Fruit fly (Drosophila melanogaster) whole organism, embryonic: ENCODE measurements around the gene Calr.
A peak's percentile ranks its signal among the peaks of the same experiment; 100 is the strongest.

Experiments used
- BEAF-32 ChIP-seq: fragments of 200-800 bp; sonication (Bioruptor generic); optimal IDR thresholded peaks from 3 replicates; lab custom pipeline; 2017; ENCODE audit warnings: missing biosample characterization, missing genetic modification characterization, mild to moderate bottlenecking, moderate library complexity, missing genetic modification reagents
- CG10267 ChIP-seq: fragments of 200-800 bp; sonication (Bioruptor generic); optimal IDR thresholded peaks from 2 replicates; lab custom pipeline; 2018; ENCODE audit warnings: missing biosample characterization, mild to moderate bottlenecking, missing genetic modification characterization, moderate library complexity
- CG10366 ChIP-seq: fragments of 200-800 bp; sonication (Bioruptor generic); IDR thresholded peaks from 2 replicates; pipeline ENCODE4 v1.3.6; 2022; ENCODE audit warnings: missing biosample characterization, missing genetic modification characterization
- CG11504 ChIP-seq: fragments of 200-800 bp; sonication (Bioruptor generic); optimal IDR thresholded peaks from 3 replicates; lab custom pipeline; 2019; ENCODE audit warnings: missing biosample characterization, mild to moderate bottlenecking, missing genetic modification characterization, moderate library complexity
- CG13424 ChIP-seq: fragments of 200-800 bp; sonication (Bioruptor generic); optimal IDR thresholded peaks from 2 replicates; lab custom pipeline; 2019; ENCODE audit warnings: missing biosample characterization, mild to moderate bottlenecking, missing genetic modification characterization, moderate library complexity
- CG13624 ChIP-seq: fragments of 200-800 bp; sonication (Bioruptor generic); optimal IDR thresholded peaks from 2 replicates; lab custom pipeline; 2016; ENCODE audit warnings: missing biosample characterization, missing genetic modification characterization
- CG13775 ChIP-seq: fragments of 200-800 bp; sonication (Bioruptor generic); optimal IDR thresholded peaks from 3 replicates; lab custom pipeline; 2017; ENCODE audit warnings: missing biosample characterization, mild to moderate bottlenecking, missing genetic modification characterization
- CG14860 ChIP-seq: fragments of 200-800 bp; sonication (Bioruptor generic); IDR thresholded peaks from 3 replicates; pipeline ENCODE4 v1.3.6; 2022; ENCODE audit warnings: missing biosample characterization, missing genetic modification characterization; ENCODE audit not compliant: partially characterized antibody
- CG15514 ChIP-seq: fragments of 200-800 bp; sonication (Bioruptor generic); optimal IDR thresholded peaks from 3 replicates; lab custom pipeline; 2017; ENCODE audit warnings: missing biosample characterization, missing genetic modification characterization, mild to moderate bottlenecking, moderate library complexity, missing genetic modification reagents
- CG15601 ChIP-seq: fragments of 200-800 bp; sonication (Bioruptor generic); optimal IDR thresholded peaks from 3 replicates; lab custom pipeline; 2019; ENCODE audit warnings: missing biosample characterization, mild to moderate bottlenecking, missing genetic modification characterization, moderate library complexity
- CG1603 ChIP-seq: fragments of 200-800 bp; sonication (Bioruptor generic); optimal IDR thresholded peaks from 2 replicates; lab custom pipeline; 2019; ENCODE audit warnings: missing biosample characterization, mild to moderate bottlenecking, missing genetic modification characterization, moderate library complexity
- CG2129 ChIP-seq: fragments of 200-800 bp; sonication (Bioruptor generic); IDR thresholded peaks from 2 replicates; pipeline ENCODE4 v1.3.6; 2022; ENCODE audit warnings: missing biosample characterization, missing genetic modification characterization; ENCODE audit not compliant: partially characterized antibody
- CG2202 ChIP-seq: fragments of 200-800 bp; sonication (Bioruptor generic); optimal IDR thresholded peaks from 2 replicates; lab custom pipeline; 2018; ENCODE audit warnings: missing biosample characterization, mild to moderate bottlenecking, missing genetic modification characterization
- CG30020 ChIP-seq: fragments of 200-800 bp; optimal IDR thresholded peaks from 2 replicates; lab custom pipeline; 2019; ENCODE audit warnings: missing biosample characterization, mild to moderate bottlenecking, missing genetic modification characterization, moderate library complexity
- CG34224 ChIP-seq: fragments of 200-800 bp; sonication (Bioruptor generic); IDR thresholded peaks from 3 replicates; pipeline ENCODE4 v1.3.6; 2022; ENCODE audit warnings: missing biosample characterization, missing genetic modification characterization; ENCODE audit not compliant: partially characterized antibody
- CG4854 ChIP-seq: fragments of 200-800 bp; sonication (Bioruptor generic); optimal IDR thresholded peaks from 2 replicates; lab custom pipeline; 2016; ENCODE audit warnings: missing biosample characterization, missing genetic modification characterization, inconsistent platforms
- CG6272 ChIP-seq: fragments of 200-800 bp; sonication (Bioruptor generic); IDR thresholded peaks from 2 replicates; pipeline ENCODE4 v1.3.6; 2022; ENCODE audit warnings: missing biosample characterization, missing genetic modification characterization
- CG8924 ChIP-seq: fragments of 200-800 bp; optimal IDR thresholded peaks from 3 replicates; lab custom pipeline; 2019; ENCODE audit warnings: missing biosample characterization, mild to moderate bottlenecking, missing genetic modification characterization, moderate library complexity
- CG9215 ChIP-seq: fragments of 200-800 bp; sonication (Bioruptor generic); IDR thresholded peaks from 2 replicates; pipeline ENCODE4 v1.3.6; 2022; ENCODE audit warnings: missing biosample characterization, missing genetic modification characterization
- CG9437 ChIP-seq: fragments of 200-800 bp; sonication (Bioruptor generic); optimal IDR thresholded peaks from 2 replicates; lab custom pipeline; 2018; ENCODE audit warnings: missing biosample characterization, mild to moderate bottlenecking, missing genetic modification characterization
- CG9797 ChIP-seq: fragments of 200-800 bp; sonication (Bioruptor generic); optimal IDR thresholded peaks from 3 replicates; lab custom pipeline; 2018; ENCODE audit warnings: missing biosample characterization, mild to moderate bottlenecking, missing genetic modification characterization
- Deaf1 ChIP-seq: fragments of 200-800 bp; optimal IDR thresholded peaks from 3 replicates; lab custom pipeline; 2019; ENCODE audit warnings: missing biosample characterization, mild to moderate bottlenecking, missing genetic modification characterization, moderate library complexity
- Dll ChIP-seq: fragments of 200-800 bp; sonication (Bioruptor generic); IDR thresholded peaks from 4 replicates; pipeline ENCODE4 v1.3.6; 2022; ENCODE audit warnings: missing biosample characterization, missing genetic modification characterization; ENCODE audit not compliant: partially characterized antibody
- Doc3 ChIP-seq: fragments of 200-800 bp; sonication (Bioruptor generic); IDR thresholded peaks from 3 replicates; pipeline ENCODE4 v1.3.6; 2022; ENCODE audit warnings: missing biosample characterization, missing genetic modification characterization; ENCODE audit not compliant: partially characterized antibody
- E2f2 ChIP-seq: fragments of 200-800 bp; sonication (Bioruptor generic); IDR thresholded peaks from 2 replicates; pipeline ENCODE4 v1.3.6; 2022; ENCODE audit warnings: missing biosample characterization, missing genetic modification characterization
- Fer2 ChIP-seq: fragments of 200-800 bp; sonication (Bioruptor generic); optimal IDR thresholded peaks from 2 replicates; lab custom pipeline; 2018; ENCODE audit warnings: missing biosample characterization, mild to moderate bottlenecking, missing genetic modification characterization, moderate library complexity
- HLH4C ChIP-seq: fragments of 200-800 bp; sonication (Bioruptor generic); IDR thresholded peaks from 3 replicates; pipeline ENCODE4 v1.3.6; 2022; ENCODE audit warnings: missing biosample characterization, missing genetic modification characterization; ENCODE audit not compliant: partially characterized antibody
- HmgD ChIP-seq: fragments of 200-800 bp; sonication (Bioruptor generic); optimal IDR thresholded peaks from 3 replicates; lab custom pipeline; 2016; ENCODE audit warnings: missing biosample characterization, missing genetic modification characterization
- Hr3 ChIP-seq: fragments of 200-800 bp; sonication (Bioruptor generic); optimal IDR thresholded peaks from 3 replicates; lab custom pipeline; 2016; ENCODE audit warnings: missing biosample characterization, missing genetic modification characterization
- MESR4 ChIP-seq: fragments of 200-800 bp; sonication (Bioruptor generic); optimal IDR thresholded peaks from 2 replicates; lab custom pipeline; 2018; ENCODE audit warnings: missing biosample characterization, mild to moderate bottlenecking, missing genetic modification characterization, moderate library complexity
- NC2β ChIP-seq: fragments of 200-800 bp; sonication (Bioruptor generic); optimal IDR thresholded peaks from 2 replicates; lab custom pipeline; 2016; ENCODE audit warnings: missing biosample characterization, missing genetic modification characterization
- PHDP ChIP-seq: fragments of 200-800 bp; sonication (Bioruptor generic); optimal IDR thresholded peaks from 3 replicates; lab custom pipeline; 2018; ENCODE audit warnings: missing biosample characterization, mild to moderate bottlenecking, missing genetic modification characterization, moderate library complexity
- Sin3A ChIP-seq: fragments of >200 bp; optimal IDR thresholded peaks from 2 replicates; lab custom pipeline; 2018
- Sry-δ ChIP-seq: fragments of 200-800 bp; sonication (Bioruptor generic); optimal IDR thresholded peaks from 2 replicates; lab custom pipeline; 2016; ENCODE audit warnings: missing biosample characterization, missing genetic modification characterization
- Xbp1 ChIP-seq: fragments of 200-800 bp; sonication (Bioruptor generic); optimal IDR thresholded peaks from 3 replicates; lab custom pipeline; 2016; ENCODE audit warnings: missing biosample characterization, mild to moderate bottlenecking, missing genetic modification characterization
- ara ChIP-seq: fragments of 200-800 bp; sonication (Bioruptor generic); IDR thresholded peaks from 2 replicates; pipeline ENCODE4 v1.3.6; 2022; ENCODE audit warnings: missing biosample characterization, missing genetic modification characterization
- ato ChIP-seq: fragments of 200-800 bp; sonication (Bioruptor generic); IDR thresholded peaks from 2 replicates; pipeline ENCODE4 v1.3.6; 2022; ENCODE audit warnings: missing biosample characterization, missing genetic modification characterization; ENCODE audit not compliant: partially characterized antibody
- crp ChIP-seq, 2 experiments: fragments of 200-800 bp; sonication (Bioruptor generic); optimal IDR thresholded peaks; 2 replicates in 1 of 2; 3 replicates in 1 of 2; lab custom pipeline; 2017; ENCODE audit warnings: missing biosample characterization in 2 of 2, missing genetic modification characterization in 2 of 2, mild to moderate bottlenecking in 1 of 2, moderate library complexity in 1 of 2
- danr ChIP-seq: fragments of 200-800 bp; sonication (Bioruptor generic); IDR thresholded peaks from 2 replicates; pipeline ENCODE4 v1.3.6; 2022; ENCODE audit warnings: missing biosample characterization, missing genetic modification characterization
- gfzf ChIP-seq: fragments of 200-800 bp; sonication (Bioruptor generic); optimal IDR thresholded peaks from 2 replicates; lab custom pipeline; 2016; ENCODE audit warnings: missing biosample characterization, mild to moderate bottlenecking, missing genetic modification characterization, moderate library complexity
- inv ChIP-seq: fragments of 200-800 bp; sonication (Bioruptor generic); IDR thresholded peaks from 2 replicates; pipeline ENCODE4 v1.3.6; 2022; ENCODE audit warnings: missing biosample characterization, missing genetic modification characterization; ENCODE audit not compliant: partially characterized antibody
- kni ChIP-seq: fragments of 200-800 bp; sonication (Bioruptor generic); optimal IDR thresholded peaks from 3 replicates; lab custom pipeline; 2017; ENCODE audit warnings: mild to moderate bottlenecking, missing biosample characterization, missing genetic modification reagents, missing genetic modification characterization
- odd ChIP-seq: fragments of 200-800 bp; sonication (Bioruptor generic); optimal IDR thresholded peaks from 2 replicates; lab custom pipeline; 2017; ENCODE audit warnings: missing biosample characterization, mild to moderate bottlenecking, missing genetic modification characterization
- row ChIP-seq: fragments of 200-800 bp; sonication (Bioruptor generic); IDR thresholded peaks from 3 replicates; pipeline ENCODE4 v1.3.6; 2022; ENCODE audit warnings: missing biosample characterization, missing genetic modification characterization
- scrt ChIP-seq: fragments of 200-800 bp; sonication (Bioruptor generic); optimal IDR thresholded peaks from 2 replicates; lab custom pipeline; 2018; ENCODE audit warnings: missing biosample characterization, mild to moderate bottlenecking, missing genetic modification characterization, moderate library complexity
- tna ChIP-seq: fragments of 200-800 bp; sonication (Bioruptor generic); IDR thresholded peaks from 2 replicates; pipeline ENCODE4 v1.3.6; 2022; ENCODE audit warnings: missing biosample characterization, missing genetic modification characterization; ENCODE audit not compliant: partially characterized antibody
- unc-4 ChIP-seq: fragments of 200-800 bp; sonication (Bioruptor generic); IDR thresholded peaks from 2 replicates; pipeline ENCODE4 v1.3.6; 2022; ENCODE audit warnings: missing biosample characterization, missing genetic modification characterization; ENCODE audit not compliant: partially characterized antibody
- zen2 ChIP-seq: fragments of 200-800 bp; sonication (Bioruptor generic); IDR thresholded peaks from 3 replicates; pipeline ENCODE4 v1.3.6; 2022; ENCODE audit warnings: missing biosample characterization, missing genetic modification characterization; ENCODE audit not compliant: partially characterized antibody

Gene Calr

dm6 chr3R:9637361-9637760 lies 6.7 kb upstream of the Calr start, which contains the start of gene Scm (continued):
- TF ChIP-seq NC2β (GFP tag; lab: Kevin White, UChicago) (peak; percentile 3), Hr3 (no peak), BEAF-32 (peak; percentile 91), Sry-δ (GFP tag; lab: Kevin White, UChicago) (peak; percentile 97), CG14860 (peak; percentile 85), CG9437 (GFP tag; lab: Kevin White, UChicago) (peak; percentile 91), HmgD (peak; percentile 61), CG2202 (tag; lab: Kevin White, UChicago) (peak; percentile 2), CG6272 (0 out of 2 replicates have a peak, but pooled peaks have one; percentile 35), CG11504 (tag; lab: Kevin White, UChicago) (peak; percentile 57), ara (GFP tag; lab: Robert Waterston, UW) (no peak), Sin3A (lab: Kevin White, UChicago) (peak; percentile 15), CG13775 (GFP tag; lab: Kevin White, UChicago) (peak; percentile 1), Xbp1 (GFP tag; lab: Kevin White, UChicago) (peak; percentile 19), inv (GFP tag; lab: Robert Waterston, UW) (peak; percentile 80), Deaf1 (tag; lab: Kevin White, UChicago) (peak; percentile 25), MESR4 (GFP tag; lab: Kevin White, UChicago) (peak; percentile 82), E2f2 (peak; percentile 71), gfzf (GFP tag; lab: Kevin White, UChicago) (peak; percentile 37), CG10267 (tag; lab: Kevin White, UChicago) (peak; percentile 60), tna (GFP tag; lab: Robert Waterston, UW) (peak; percentile 89), CG1603 (tag; lab: Kevin White, UChicago) (peak; percentile 77), CG15514 (peak; percentile 63), crp (GFP tag; optimal IDR thresholded peaks at IDR 0.05; lab: Kevin White, UChicago) (no peak), Doc3 (GFP tag; lab: Robert Waterston, UW) (peak; percentile 90), CG9797 (GFP tag; lab: Kevin White, UChicago) (peak; percentile 20), row (GFP tag; lab: Robert Waterston, UW) (peak; percentile 54), unc-4 (GFP tag; lab: Robert Waterston, UW) (peak; percentile 92), CG13624 (peak; percentile 36), scrt (peak; percentile 23), odd (GFP tag; lab: Kevin White, UChicago) (no peak), CG34224 (peak; percentile 91), CG15601 (tag; lab: Kevin White, UChicago) (peak; percentile 28), CG8924 (tag; lab: Kevin White, UChicago) (peak; percentile 39), ato (GFP tag; lab: Robert Waterston, UW) (peak; percentile 89), kni (GFP tag; lab: Kevin White, UChicago) (peak; percentile 31), CG30020 (peak; percentile 52), HLH4C (GFP tag; lab: Robert Waterston, UW) (peak; percentile 87), CG2129 (GFP tag; lab: Robert Waterston, UW) (peak; percentile 61; the same call in 1 of the 2 replicates), CG13424 (tag; lab: Kevin White, UChicago) (peak; percentile 3), CG4854 (GFP tag; lab: Kevin White, UChicago) (peak; percentile 7), zen2 (peak; percentile 89), PHDP (tag; lab: Kevin White, UChicago) (peak; percentile 25), CG9215 (GFP tag; lab: Robert Waterston, UW) (no peak), CG10366 (no peak), Dll (peak; percentile 90), Fer2 (tag; lab: Kevin White, UChicago) (no peak), danr (GFP tag; lab: Robert Waterston, UW) (no peak)
